Worm (Caenorhabditis elegans) whole organism, young adult: ENCODE results near the gene C13F10.8.

Experiments
- K11D2.4 ChIP-seq: fragments of 200-800 bp; sonication (Bioruptor generic); IDR thresholded peaks from 2 replicates; pipeline ENCODE4 v1.3.6; 2022; ENCODE audit warnings: missing genetic modification reagents, missing genetic modification characterization, missing compliant biosample characterization
- ama-1 ChIP-seq, 3 experiments: fragments of 150-350 bp in 1 of 3; sonication (generic microtip) in 2 of 3; optimal IDR thresholded peaks; 2 replicates each; lab custom pipeline; 2014 to 2018; ENCODE audit warnings: missing biosample characterization in 2 of 3, missing genetic modification characterization in 2 of 3, missing genetic modification reagents in 2 of 3
- cebp-1 ChIP-seq, 2 experiments: fragments of 200-800 bp in 1 of 2; sonication (Bioruptor generic) in 1 of 2; sonication (generic microtip) in 1 of 2; IDR thresholded peaks in 1 of 2; optimal IDR thresholded peaks in 1 of 2; 2 replicates each; pipeline versions ENCODE4 v1.3.6 to Lab custom; 2017 to 2022; ENCODE audit warnings: missing compliant biosample characterization in 2 of 2, missing genetic modification characterization in 2 of 2, mild to moderate bottlenecking in 1 of 2, missing genetic modification reagents in 1 of 2, moderate library complexity in 1 of 2
- cebp-2 ChIP-seq: fragments of 200-800 bp; sonication (Bioruptor generic); IDR thresholded peaks from 2 replicates; pipeline ENCODE4 v1.3.6; 2022; ENCODE audit warnings: missing genetic modification characterization, missing compliant biosample characterization
- dox-1 ChIP-seq: fragments of 200-800 bp; sonication (Bioruptor generic); IDR thresholded peaks from 2 replicates; pipeline ENCODE4 v1.3.6; 2022; ENCODE audit warnings: missing genetic modification reagents, missing genetic modification characterization, missing compliant biosample characterization
- efl-1 ChIP-seq: fragments of 150-350 bp; optimal IDR thresholded peaks from 2 replicates; lab custom pipeline; 2014; ENCODE audit warnings: missing biosample characterization, missing genetic modification reagents, missing genetic modification characterization
- egl-18 ChIP-seq: fragments of 200-800 bp; sonication (Bioruptor generic); IDR thresholded peaks from 2 replicates; pipeline ENCODE4 v1.3.6; 2022; ENCODE audit warnings: missing genetic modification reagents, missing genetic modification characterization, missing compliant biosample characterization
- fkh-3 ChIP-seq: sonication (generic microtip); optimal IDR thresholded peaks from 2 replicates; lab custom pipeline; 2016; ENCODE audit warnings: mild to moderate bottlenecking, missing genetic modification characterization, missing compliant biosample characterization
- him-1 ChIP-seq: sonication (generic microtip); optimal IDR thresholded peaks from 2 replicates; lab custom pipeline; 2016; ENCODE audit warnings: missing genotype, missing genetic modification reagents, missing genetic modification characterization, missing compliant biosample characterization
- nfya-1 ChIP-seq: sonication (generic microtip); optimal IDR thresholded peaks from 2 replicates; lab custom pipeline; 2017; ENCODE audit warnings: antibody characterized with exemption, missing compliant biosample characterization, missing genetic modification characterization, borderline replicate concordance; ENCODE audit not compliant: insufficient read depth
- nfya-2 ChIP-seq: fragments of 200-800 bp; sonication (Bioruptor generic); IDR thresholded peaks from 2 replicates; pipeline ENCODE4 v1.3.6; 2022; ENCODE audit warnings: missing genetic modification reagents, missing genetic modification characterization, missing compliant biosample characterization
- sdz-38 ChIP-seq: sonication (generic microtip); optimal IDR thresholded peaks from 2 replicates; lab custom pipeline; 2016; ENCODE audit warnings: missing genotype, missing genetic modification characterization, missing compliant biosample characterization
- ztf-3 ChIP-seq: fragments of 200-800 bp; sonication (Bioruptor generic); optimal IDR thresholded peaks from 2 replicates; lab custom pipeline; 2018; ENCODE audit warnings: mild to moderate bottlenecking, missing genetic modification characterization, missing compliant biosample characterization

ce11 chrV:7196037-7196436 lies 24.8 kb downstream of the C13F10.8 start, which contains the start of gene attf-2:
- TF ChIP-seq nfya-2 (GFP tag; lab: Robert Waterston, UW), result no peak
- no peak for TF ChIP-seq sdz-38 (tag; lab: Kevin White, UChicago)
- TF ChIP-seq him-1 (tag; lab: Kevin White, UChicago), result no peak
- no peak for TF ChIP-seq cebp-1 (GFP tag; IDR thresholded peaks at IDR 0.05; lab: Robert Waterston, UW)
- TF ChIP-seq cebp-1 (tag; optimal IDR thresholded peaks at IDR 0.05; lab: Kevin White, UChicago), result no peak
- TF ChIP-seq fkh-3, result no peak
- no peak for TF ChIP-seq dox-1 (GFP tag; lab: Robert Waterston, UW)
- no peak for TF ChIP-seq cebp-2 (GFP tag; lab: Robert Waterston, UW)
- no peak for TF ChIP-seq ztf-3 (GFP tag; lab: Kevin White, UChicago)
- TF ChIP-seq K11D2.4 (GFP tag; lab: Robert Waterston, UW), result no peak
- TF ChIP-seq egl-18 (GFP tag; lab: Robert Waterston, UW), result no peak
- no peak for TF ChIP-seq ama-1 (optimal IDR thresholded peaks at IDR 0.05; lab: Kevin White, UChicago)
- TF ChIP-seq ama-1 (GFP tag; optimal IDR thresholded peaks at IDR 0.05; lab: Kevin White, UChicago), result no peak
- no peak for TF ChIP-seq nfya-1
- TF ChIP-seq efl-1 (GFP tag; lab: Kevin White, UChicago), result no peak
